Fruit fly (Drosophila melanogaster): Measurements from ENCODE around the gene Rtnl1.
A peak's percentile ranks its signal among the peaks of the same experiment; 100 is the strongest.

dm6 chr2L:5043495-5044146, 34.1 kb upstream of the Rtnl1 start:
- peak; percentile 79 for TF ChIP-seq CG10631 (GFP tag; optimal IDR thresholded peaks at IDR 0.05)
- peak; percentile 74 for TF ChIP-seq CG8119 (GFP tag; IDR thresholded peaks at IDR 0.05)
